Fruit fly (Drosophila melanogaster): ENCODE results near the gene Ets21C.

Gene Ets21C

dm6 chr2L:518620-518913 lies 34.2 kb downstream of the Ets21C start:
- TF ChIP-seq CG6272 (GFP tag; IDR thresholded peaks at IDR 0.05) (no peak), Vsx1 (GFP tag; optimal IDR thresholded peaks at IDR 0.05) (no peak), CG9797 (GFP tag; optimal IDR thresholded peaks at IDR 0.05) (no peak), CG1024 (GFP tag; IDR thresholded peaks at IDR 0.05) (no peak), CG2116 (GFP tag; optimal IDR thresholded peaks at IDR 0.05) (no peak), mld (GFP tag; IDR thresholded peaks at IDR 0.05; ENCODE audit: partially characterized antibody) (no peak), CG15514 (GFP tag; optimal IDR thresholded peaks at IDR 0.05) (no peak), CG10431 (GFP tag; optimal IDR thresholded peaks at IDR 0.05) (no peak), CG9817 (tag; optimal IDR thresholded peaks at IDR 0.05) (no peak), CG15479 (GFP tag; optimal IDR thresholded peaks at IDR 0.05) (peak; percentile 86), ATbp (GFP tag; optimal IDR thresholded peaks at IDR 0.05) (no peak), zen (tag; optimal IDR thresholded peaks at IDR 0.05) (peak; percentile 90)

DNA sequence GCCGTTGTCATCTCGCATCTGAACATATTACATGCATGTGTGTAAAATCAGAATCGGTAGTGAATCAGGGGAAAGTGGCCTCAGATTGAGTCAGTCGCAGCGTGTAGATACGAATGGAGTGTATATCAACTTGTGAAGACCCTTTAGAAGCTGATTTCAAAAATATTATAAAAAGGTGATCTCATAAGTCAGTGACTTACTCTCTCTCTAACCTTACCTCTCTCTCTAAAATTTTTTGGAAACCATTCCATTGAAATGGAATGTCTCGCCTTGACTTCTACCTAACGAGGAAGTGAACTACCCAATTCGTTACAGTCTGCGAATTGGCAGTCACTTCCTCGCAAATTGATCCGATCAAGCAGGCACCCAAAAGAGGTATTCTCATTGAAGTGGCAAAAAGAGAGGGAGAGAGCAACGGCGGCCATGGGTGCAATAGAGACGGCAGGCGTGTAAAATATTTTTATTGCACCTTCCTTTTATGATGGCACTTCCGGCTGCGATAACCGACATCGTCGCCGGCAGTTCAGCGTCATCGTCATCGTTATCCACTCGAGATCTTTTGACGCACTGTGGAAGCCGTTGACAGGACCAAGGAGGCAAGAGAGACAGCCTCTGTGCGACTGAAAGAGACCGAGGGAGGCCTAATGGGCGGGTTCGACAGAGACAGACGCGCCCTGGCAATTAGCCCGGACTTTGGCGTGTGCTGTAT lies 34.7 kb downstream of the Ets21C start:
- TF ChIP-seq Mad (GFP tag; optimal IDR thresholded peaks at IDR 0.05) (no peak), CG2116 (GFP tag; optimal IDR thresholded peaks at IDR 0.05) (no peak), crc (GFP tag; optimal IDR thresholded peaks at IDR 0.05) (no peak), CG15479 (GFP tag; optimal IDR thresholded peaks at IDR 0.05) (peak; percentile 97), Rfx (GFP tag; IDR thresholded peaks at IDR 0.05) (no peak), cad (GFP tag; optimal IDR thresholded peaks at IDR 0.05) (peak; percentile 99), CG12769 (tag; optimal IDR thresholded peaks at IDR 0.05) (no peak), NFAT (GFP tag; IDR thresholded peaks at IDR 0.05) (no peak), CG7271 (tag; optimal IDR thresholded peaks at IDR 0.05) (peak; percentile 77), ato (GFP tag; IDR thresholded peaks at IDR 0.05; ENCODE audit: partially characterized antibody) (no peak), pb (GFP tag; optimal IDR thresholded peaks at IDR 0.05) (no peak), CG33557 (GFP tag; optimal IDR thresholded peaks at IDR 0.05) (no peak), zen2 (GFP tag; IDR thresholded peaks at IDR 0.05; ENCODE audit: partially characterized antibody) (no peak), CG12942 (GFP tag; optimal IDR thresholded peaks at IDR 0.05) (no peak), Pdp1 (GFP tag; optimal IDR thresholded peaks at IDR 0.05) (no peak), CG17359 (tag; optimal IDR thresholded peaks at IDR 0.05) (no peak), CG13775 (GFP tag; optimal IDR thresholded peaks at IDR 0.05) (no peak), prd (optimal IDR thresholded peaks at IDR 0.05) (no peak), prd (GFP tag; IDR thresholded peaks at IDR 0.05) (peak; percentile 36; the same call in 1 of the 3 replicates), danr (GFP tag; IDR thresholded peaks at IDR 0.05) (no peak), jing (GFP tag; optimal IDR thresholded peaks at IDR 0.05) (no peak), run (tag; optimal IDR thresholded peaks at IDR 0.05) (no peak), klu (GFP tag; IDR thresholded peaks at IDR 0.05) (no peak), CG1832 (GFP tag; optimal IDR thresholded peaks at IDR 0.05) (peak; percentile 40), row (GFP tag; IDR thresholded peaks at IDR 0.05) (no peak), dysf (GFP tag; IDR thresholded peaks at IDR 0.05) (0 out of 3 replicates have a peak, but pooled peaks have one; percentile 7), CG8388 (GFP tag; optimal IDR thresholded peaks at IDR 0.05) (no peak), D (optimal IDR thresholded peaks at IDR 0.05) (peak; percentile 73), D (GFP tag; optimal IDR thresholded peaks at IDR 0.05) (no peak), CG4820 (GFP tag; optimal IDR thresholded peaks at IDR 0.05) (no peak), CG4360 (GFP tag; IDR thresholded peaks at IDR 0.05) (no peak), CG4282 (GFP tag; optimal IDR thresholded peaks at IDR 0.05) (no peak), CG10274 (GFP tag; optimal IDR thresholded peaks at IDR 0.05) (no peak), Eip74EF (GFP tag; optimal IDR thresholded peaks at IDR 0.05) (no peak), tll (GFP tag; optimal IDR thresholded peaks at IDR 0.05) (peak in 1 of 2 experiments; percentile 93), Med (GFP tag) (peak; percentile 9), lov (optimal IDR thresholded peaks at IDR 0.05) (no peak), lov (GFP tag; IDR thresholded peaks at IDR 0.05) (no peak), Gsc (GFP tag; IDR thresholded peaks at IDR 0.05) (no peak)

Data from whole organism, embryonic.